Worm (Caenorhabditis elegans): ENCODE results near the gene his-74.

DNA sequence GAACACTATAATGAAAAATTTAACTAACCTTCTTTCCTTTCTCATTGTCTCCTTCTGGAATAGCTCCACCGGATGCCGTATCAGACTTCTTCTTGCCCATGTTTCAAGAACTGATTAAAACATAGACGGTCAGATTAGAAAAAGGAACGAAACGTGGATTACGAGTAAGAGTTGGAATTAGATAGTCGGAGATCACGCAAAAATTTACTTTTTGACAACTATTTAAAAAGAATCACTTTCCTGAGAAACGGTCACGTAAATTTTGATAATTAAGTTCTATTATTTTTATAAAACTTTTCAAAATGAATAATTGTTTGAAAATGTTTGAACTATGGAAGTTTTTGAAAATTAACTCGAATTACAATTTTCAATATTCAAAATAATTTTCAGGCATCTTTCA, 48.0 kb downstream of the his-74 start, which contains the start of gene cyc-2.2:
- TF ChIP-seq ham-2 (GFP tag; optimal IDR thresholded peaks at IDR 0.05) = no peak
- TF ChIP-seq pha-4 (tag; optimal IDR thresholded peaks at IDR 0.05) = no peak
- no peak for TF ChIP-seq lin-13 (tag; optimal IDR thresholded peaks at IDR 0.05)
- no peak for TF ChIP-seq hlh-1 (tag; optimal IDR thresholded peaks at IDR 0.05)
- no peak for TF ChIP-seq lin-32 (GFP tag; optimal IDR thresholded peaks at IDR 0.05)
- TF ChIP-seq nhr-2 (tag; optimal IDR thresholded peaks at IDR 0.05) = no peak
- TF ChIP-seq ztf-11 (tag; optimal IDR thresholded peaks at IDR 0.05) = no peak
- TF ChIP-seq mep-1 (tag; optimal IDR thresholded peaks at IDR 0.05) = no peak
- TF ChIP-seq nhr-237 (tag; optimal IDR thresholded peaks at IDR 0.05) = no peak
- no peak for TF ChIP-seq nhr-76 (tag; optimal IDR thresholded peaks at IDR 0.05)
- no peak for TF ChIP-seq snpc-4 (tag; optimal IDR thresholded peaks at IDR 0.05)
